Worm (Caenorhabditis elegans): ENCODE results near the gene chil-10.

ce11 chrX:912564-912963, 45.1 kb upstream of the chil-10 start:
- TF ChIP-seq hlh-6 (tag; optimal IDR thresholded peaks at IDR 0.05) (no peak), ceh-30 (tag; optimal IDR thresholded peaks at IDR 0.05) (no peak), ahr-1 (tag; optimal IDR thresholded peaks at IDR 0.05) (no peak), pqm-1 (tag; optimal IDR thresholded peaks at IDR 0.05) (no peak), nfya-1 (tag; optimal IDR thresholded peaks at IDR 0.05) (no peak), ceh-45 (GFP tag; IDR thresholded peaks at IDR 0.05) (no peak), pha-4 (tag; optimal IDR thresholded peaks at IDR 0.05) (no peak), F13H6.1 (tag; optimal IDR thresholded peaks at IDR 0.05) (no peak), nhr-11 (tag; optimal IDR thresholded peaks at IDR 0.05) (no peak), elt-2 (tag; optimal IDR thresholded peaks at IDR 0.05) (no peak), ztf-16 (tag; optimal IDR thresholded peaks at IDR 0.05) (no peak)

All from whole organism, late embryonic.